Worm (Caenorhabditis elegans): ENCODE results near the gene F49H12.4.

Gene F49H12.4

DNA sequence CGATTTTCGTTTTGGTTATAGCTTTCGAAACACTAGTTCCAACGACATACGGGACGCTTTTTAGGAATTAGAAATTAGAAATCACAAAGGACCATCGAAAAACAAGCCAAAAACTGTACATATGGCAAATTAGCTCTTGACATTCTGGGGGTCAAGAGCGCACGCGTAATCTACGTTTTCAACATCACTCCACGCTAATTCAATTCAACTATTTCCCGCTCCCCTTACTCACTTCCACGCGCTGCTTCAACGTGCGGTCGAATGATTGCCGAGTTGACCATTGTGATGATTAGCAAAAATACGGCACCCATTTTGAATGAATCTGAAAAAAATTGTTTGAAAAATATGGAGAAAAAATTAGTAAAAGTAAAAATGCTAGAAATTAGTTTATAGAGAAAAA lies 34.0 kb upstream of the F49H12.4 start:
- no peak for TF ChIP-seq nhr-12 (tag; optimal IDR thresholded peaks at IDR 0.05)
- TF ChIP-seq nhr-77 (tag; optimal IDR thresholded peaks at IDR 0.05) = no peak
- no peak for TF ChIP-seq aly-2 (tag; optimal IDR thresholded peaks at IDR 0.05)
- no peak for TF ChIP-seq nhr-10 (tag; optimal IDR thresholded peaks at IDR 0.05)
- TF ChIP-seq elt-3 (tag; optimal IDR thresholded peaks at IDR 0.05) = no peak
- TF ChIP-seq C34F6.9 (tag; optimal IDR thresholded peaks at IDR 0.05) = no peak
- TF ChIP-seq ztf-1 (GFP tag; conservative IDR thresholded peaks at IDR 0.05) = no peak

- no peak for TF ChIP-seq nhr-77 (tag; optimal IDR thresholded peaks at IDR 0.05)
- TF ChIP-seq C34F6.9 (tag; optimal IDR thresholded peaks at IDR 0.05) = no peak
- TF ChIP-seq lin-13 (GFP tag; optimal IDR thresholded peaks at IDR 0.05) = no peak
- peak; percentile 30 for TF ChIP-seq unc-55 (GFP tag; optimal IDR thresholded peaks at IDR 0.05)
- no peak for TF ChIP-seq zag-1 (tag; optimal IDR thresholded peaks at IDR 0.05)
- TF ChIP-seq lin-39 (tag; optimal IDR thresholded peaks at IDR 0.05) = no peak
- TF ChIP-seq nhr-23 (tag; optimal IDR thresholded peaks at IDR 0.05) = no peak
- TF ChIP-seq egl-27 (tag; optimal IDR thresholded peaks at IDR 0.05) = no peak
- TF ChIP-seq ZK546.5 (tag; optimal IDR thresholded peaks at IDR 0.05) = no peak
- no peak for TF ChIP-seq elt-3 (tag; optimal IDR thresholded peaks at IDR 0.05)
- no peak for TF ChIP-seq nhr-10 (tag; optimal IDR thresholded peaks at IDR 0.05)
- TF ChIP-seq ceh-16 (tag; optimal IDR thresholded peaks at IDR 0.05) = peak; percentile 39
- TF ChIP-seq snpc-4 (tag; optimal IDR thresholded peaks at IDR 0.05) = no peak
- peak; percentile 96 for TF ChIP-seq mab-5 (tag; optimal IDR thresholded peaks at IDR 0.05)
- TF ChIP-seq ama-1 (optimal IDR thresholded peaks at IDR 0.05) = no peak
- no peak for TF ChIP-seq sma-9 (GFP tag; optimal IDR thresholded peaks at IDR 0.05)
- no peak for TF ChIP-seq sma-9 (tag; optimal IDR thresholded peaks at IDR 0.05)
Observed at ce11 chrX:2046124-2046722, 33.4 kb upstream of the F49H12.4 start, which contains the start of gene igcm-4. Gene igcm-4 (minus strand): TSS chrX:2046360.

DNA sequence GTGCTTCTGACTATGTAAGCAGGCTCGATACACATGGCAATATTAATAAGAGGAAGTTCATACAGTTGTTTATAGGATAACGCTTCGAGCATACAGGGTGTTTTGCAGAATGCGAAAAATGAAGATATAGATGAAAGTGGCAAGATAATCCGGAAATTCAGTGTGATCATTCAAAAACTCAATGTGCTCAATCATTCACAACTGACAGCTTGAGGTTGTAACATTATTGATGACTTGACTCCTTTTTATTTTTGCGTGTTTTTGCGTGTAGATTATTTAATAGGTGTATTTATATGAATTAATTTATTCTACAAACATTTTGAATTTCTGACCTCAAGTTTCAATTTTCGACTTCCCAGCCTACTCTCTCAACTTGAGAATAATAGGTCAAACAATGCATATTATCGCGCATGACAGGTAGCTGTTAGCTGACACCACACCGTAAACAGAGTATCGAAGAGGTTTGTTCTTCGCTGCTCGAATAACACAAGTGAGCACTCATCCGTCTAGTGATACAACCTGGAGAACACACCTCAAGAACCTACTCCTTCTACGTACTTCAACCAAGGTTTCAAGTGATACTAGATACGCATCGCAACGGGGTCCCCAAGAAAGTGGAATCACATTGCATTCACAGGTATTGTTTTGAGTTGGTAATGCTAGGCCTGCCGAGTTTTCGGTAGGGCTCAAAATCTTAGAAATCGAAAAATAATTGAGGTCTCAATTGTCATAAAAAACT lies 32.3 kb upstream of the F49H12.4 start:
- TF ChIP-seq lin-13 (GFP tag; optimal IDR thresholded peaks at IDR 0.05) (no peak), elt-1 (tag; optimal IDR thresholded peaks at IDR 0.05) (no peak), sma-9 (GFP tag; optimal IDR thresholded peaks at IDR 0.05) (no peak), sma-9 (tag; optimal IDR thresholded peaks at IDR 0.05) (no peak), mdl-1 (tag; optimal IDR thresholded peaks at IDR 0.05) (no peak), dmd-4 (tag; optimal IDR thresholded peaks at IDR 0.05) (no peak), lin-39 (tag; optimal IDR thresholded peaks at IDR 0.05) (no peak), nhr-6 (tag; optimal IDR thresholded peaks at IDR 0.05) (no peak), nhr-77 (tag; optimal IDR thresholded peaks at IDR 0.05) (no peak), unc-55 (GFP tag; optimal IDR thresholded peaks at IDR 0.05) (no peak)

ce11 chrX:2048865-2049405 lies 30.7 kb upstream of the F49H12.4 start:
- TF ChIP-seq blmp-1 (tag; optimal IDR thresholded peaks at IDR 0.05; ENCODE audit: insufficient read depth) (no peak), nhr-129 (tag; optimal IDR thresholded peaks at IDR 0.05) (no peak), nhr-12 (tag; optimal IDR thresholded peaks at IDR 0.05) (no peak), skn-1 (tag; optimal IDR thresholded peaks at IDR 0.05) (no peak), unc-62 (GFP tag; optimal IDR thresholded peaks at IDR 0.05) (no peak), sma-9 (GFP tag; optimal IDR thresholded peaks at IDR 0.05) (no peak), sma-9 (tag; optimal IDR thresholded peaks at IDR 0.05) (no peak), lin-39 (tag; optimal IDR thresholded peaks at IDR 0.05) (no peak), mab-5 (tag; optimal IDR thresholded peaks at IDR 0.05) (no peak), sma-3 (GFP tag; optimal IDR thresholded peaks at IDR 0.05) (no peak), lsy-2 (tag; optimal IDR thresholded peaks at IDR 0.05) (no peak)

DNA sequence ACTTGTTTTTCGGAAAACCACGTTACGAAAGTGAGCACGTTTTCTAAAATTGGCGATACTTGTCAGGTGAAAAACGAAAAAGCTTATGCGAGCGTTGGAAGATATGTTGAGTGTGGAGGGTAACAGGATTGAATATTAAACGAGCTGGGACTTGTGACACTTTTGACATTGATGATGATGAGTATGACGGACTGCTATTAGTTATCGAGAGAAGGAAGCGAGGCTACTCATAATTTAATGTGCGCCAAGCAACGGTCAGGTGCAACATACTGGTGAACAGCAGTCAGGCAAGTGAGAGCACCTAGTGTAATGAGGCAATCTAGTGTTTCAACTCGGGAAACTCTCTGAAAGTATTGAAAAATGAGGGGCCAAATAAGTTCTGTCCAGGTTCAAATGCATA lies 29.4 kb upstream of the F49H12.4 start:
- TF ChIP-seq C34F6.9 (tag; optimal IDR thresholded peaks at IDR 0.05) (no peak), lin-13 (GFP tag; optimal IDR thresholded peaks at IDR 0.05) (no peak), elt-3 (tag; optimal IDR thresholded peaks at IDR 0.05) (no peak), gmeb-1 (tag; optimal IDR thresholded peaks at IDR 0.05) (no peak), lsy-2 (tag; optimal IDR thresholded peaks at IDR 0.05) (no peak), ztf-11 (tag; optimal IDR thresholded peaks at IDR 0.05) (no peak), nhr-23 (tag; optimal IDR thresholded peaks at IDR 0.05) (no peak)
